Worm (Caenorhabditis elegans) whole organism, L1 larva: ENCODE data around the gene F14D12.1.

Source experiments
- ces-1 ChIP-seq: fragments of 150-350 bp; optimal IDR thresholded peaks from 2 replicates; lab custom pipeline; 2014; ENCODE audit warnings: missing biosample characterization, missing genetic modification reagents, missing genetic modification characterization
- grh-1 ChIP-seq: fragments of 200-800 bp; sonication (Bioruptor generic); IDR thresholded peaks from 2 replicates; pipeline ENCODE4 v1.3.6; 2022; ENCODE audit warnings: missing genetic modification reagents, missing genetic modification characterization, missing compliant biosample characterization
- lin-13 ChIP-seq: fragments of 150-350 bp; optimal IDR thresholded peaks from 2 replicates; lab custom pipeline; 2014; ENCODE audit warnings: missing biosample characterization, missing genetic modification reagents, missing genetic modification characterization
- lin-14 ChIP-seq: fragments of 200-800 bp; sonication (Bioruptor generic); optimal IDR thresholded peaks from 2 replicates; lab custom pipeline; 2018; ENCODE audit warnings: mild to moderate bottlenecking, missing genetic modification characterization, moderate library complexity, missing compliant biosample characterization
- mdl-1 ChIP-seq, 2 experiments: fragments of 150-350 bp; optimal IDR thresholded peaks; 2 replicates each; lab custom pipeline; 2014 to 2017; ENCODE audit warnings: missing biosample characterization in 2 of 2, missing genetic modification characterization in 2 of 2, inconsistent platforms in 1 of 2
- nhr-12 ChIP-seq: sonication (generic microtip); optimal IDR thresholded peaks from 2 replicates; lab custom pipeline; 2017; ENCODE audit warnings: missing biosample characterization, missing genetic modification characterization
- nhr-84 ChIP-seq: sonication (generic microtip); optimal IDR thresholded peaks from 2 replicates; lab custom pipeline; 2017; ENCODE audit warnings: missing biosample characterization, missing genetic modification characterization
- snpc-4 ChIP-seq: fragments of 150-350 bp; optimal IDR thresholded peaks from 2 replicates; lab custom pipeline; 2014; ENCODE audit warnings: missing biosample characterization, missing genetic modification characterization
- sox-4 ChIP-seq: sonication (generic microtip); optimal IDR thresholded peaks from 2 replicates; lab custom pipeline; 2016; ENCODE audit warnings: missing genetic modification characterization, missing compliant biosample characterization
- swsn-7 ChIP-seq: sonication (generic microtip); optimal IDR thresholded peaks from 2 replicates; lab custom pipeline; 2016; ENCODE audit warnings: missing genetic modification characterization, missing compliant biosample characterization
- tbx-2 ChIP-seq: sonication (generic microtip); optimal IDR thresholded peaks from 2 replicates; lab custom pipeline; 2016; ENCODE audit warnings: missing genetic modification characterization, missing compliant biosample characterization
- ztf-4 ChIP-seq: fragments of 150-350 bp; optimal IDR thresholded peaks from 2 replicates; lab custom pipeline; 2014; ENCODE audit warnings: missing biosample characterization, missing genetic modification characterization

DNA sequence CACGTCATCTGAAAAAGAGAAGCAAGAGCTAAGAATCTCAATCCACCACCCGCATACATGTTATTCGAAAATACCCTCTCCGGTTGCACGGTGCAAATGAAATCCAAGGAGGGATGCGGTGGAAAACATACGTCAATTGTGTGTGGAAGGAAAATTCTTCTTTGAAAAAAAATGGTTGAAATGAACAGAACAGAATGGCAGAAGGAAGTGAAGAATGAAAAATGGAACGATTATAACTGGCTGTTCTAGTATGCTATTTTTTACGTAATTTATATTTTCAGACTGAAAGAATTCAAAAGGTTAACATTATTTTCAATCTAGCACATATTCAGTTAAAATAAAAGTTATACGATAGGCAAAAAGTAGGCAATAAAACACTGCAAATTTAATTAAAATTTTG is 12.4 kb downstream of the F14D12.1 start:
- no peak for TF ChIP-seq ces-1 (GFP tag; lab: Kevin White, UChicago)
- no peak for TF ChIP-seq nhr-12 (tag; lab: Kevin White, UChicago)
- TF ChIP-seq snpc-4 (tag; lab: Kevin White, UChicago), result no peak
- TF ChIP-seq mdl-1 (tag; optimal IDR thresholded peaks at IDR 0.05; lab: Kevin White, UChicago), result no peak
- TF ChIP-seq nhr-84, result no peak
- no peak for TF ChIP-seq grh-1 (GFP tag; lab: Robert Waterston, UW)
- TF ChIP-seq sox-4 (tag; lab: Kevin White, UChicago), result no peak
- no peak for TF ChIP-seq ztf-4
- no peak for TF ChIP-seq lin-14 (GFP tag; lab: Kevin White, UChicago)
- TF ChIP-seq lin-13 (GFP tag; lab: Kevin White, UChicago), result no peak
- TF ChIP-seq swsn-7 (tag; lab: Kevin White, UChicago), result no peak
- no peak for TF ChIP-seq tbx-2 (tag; lab: Kevin White, UChicago)
